Worm (Caenorhabditis elegans) whole organism, mixed stage, embryonic: ENCODE results near the gene myo-6.

Experiments used
- M03D4.4 ChIP-seq: sonication (generic microtip); optimal IDR thresholded peaks from 2 replicates; lab custom pipeline; 2017; ENCODE audit warnings: mild to moderate bottlenecking, missing genetic modification characterization, missing compliant biosample characterization
- blmp-1 ChIP-seq: fragments of 150-350 bp; optimal IDR thresholded peaks from 2 replicates; lab custom pipeline; 2014; ENCODE audit warnings: missing biosample characterization, missing genetic modification characterization
- ceh-43 ChIP-seq: fragments of 200-800 bp; sonication (Bioruptor generic); optimal IDR thresholded peaks from 2 replicates; lab custom pipeline; 2018; ENCODE audit warnings: mild to moderate bottlenecking, missing genetic modification characterization, moderate library complexity, missing compliant biosample characterization
- ces-1 ChIP-seq: fragments of 150-350 bp; optimal IDR thresholded peaks from 2 replicates; lab custom pipeline; 2014; ENCODE audit warnings: missing biosample characterization, missing genetic modification reagents, missing genetic modification characterization
- cnd-1 ChIP-seq: fragments of 200-800 bp; sonication (Bioruptor generic); optimal IDR thresholded peaks from 2 replicates; lab custom pipeline; 2018; ENCODE audit warnings: mild to moderate bottlenecking, missing genetic modification characterization, missing compliant biosample characterization
- drap-1 ChIP-seq: fragments of 200-800 bp; sonication (Bioruptor generic); optimal IDR thresholded peaks from 3 replicates; lab custom pipeline; 2018; ENCODE audit warnings: mild to moderate bottlenecking, missing genetic modification characterization, missing compliant biosample characterization
- elt-1 ChIP-seq: sonication (generic microtip); optimal IDR thresholded peaks from 2 replicates; lab custom pipeline; 2017; ENCODE audit warnings: missing genetic modification characterization, mild to moderate bottlenecking, missing compliant biosample characterization, antibody characterized with exemption, moderate library complexity, borderline replicate concordance; ENCODE audit not compliant: insufficient read depth
- elt-3 ChIP-seq: fragments of 150-350 bp; optimal IDR thresholded peaks from 2 replicates; lab custom pipeline; 2014; ENCODE audit warnings: missing biosample characterization, missing genetic modification characterization
- flh-1 ChIP-seq: fragments of 200-800 bp; sonication (Bioruptor generic); optimal IDR thresholded peaks from 2 replicates; lab custom pipeline; 2018; ENCODE audit warnings: mild to moderate bottlenecking, missing genetic modification characterization, moderate library complexity, missing compliant biosample characterization
- ham-2 ChIP-seq: fragments of 200-800 bp; sonication (Bioruptor generic); optimal IDR thresholded peaks from 2 replicates; lab custom pipeline; 2018; ENCODE audit warnings: mild to moderate bottlenecking, missing genetic modification characterization, missing compliant biosample characterization
- hlh-1 ChIP-seq: fragments of 150-350 bp; optimal IDR thresholded peaks from 2 replicates; lab custom pipeline; 2014; ENCODE audit warnings: missing biosample characterization, missing genetic modification reagents, missing genetic modification characterization
- lin-13 ChIP-seq: fragments of 150-350 bp; optimal IDR thresholded peaks from 2 replicates; lab custom pipeline; 2014; ENCODE audit warnings: missing biosample characterization, missing genetic modification characterization
- lsy-2 ChIP-seq: fragments of 150-350 bp; optimal IDR thresholded peaks from 2 replicates; lab custom pipeline; 2014; ENCODE audit warnings: missing biosample characterization, missing genetic modification characterization
- mab-5 ChIP-seq: fragments of 150-350 bp; optimal IDR thresholded peaks from 2 replicates; lab custom pipeline; 2014; ENCODE audit warnings: missing biosample characterization, missing genetic modification characterization
- mep-1 ChIP-seq: fragments of 150-350 bp; optimal IDR thresholded peaks from 2 replicates; lab custom pipeline; 2017; ENCODE audit warnings: missing biosample characterization, missing genetic modification reagents, missing genetic modification characterization, inconsistent platforms
- mls-2 ChIP-seq: sonication (generic microtip); optimal IDR thresholded peaks from 2 replicates; lab custom pipeline; 2016; ENCODE audit warnings: mild to moderate bottlenecking, missing genetic modification characterization, moderate library complexity, missing compliant biosample characterization
- nhr-12 ChIP-seq: fragments of 150-350 bp; optimal IDR thresholded peaks from 2 replicates; lab custom pipeline; 2014; ENCODE audit warnings: missing biosample characterization, missing genetic modification characterization
- nhr-2 ChIP-seq: fragments of 150-350 bp; optimal IDR thresholded peaks from 2 replicates; lab custom pipeline; 2014; ENCODE audit warnings: missing biosample characterization, missing genetic modification characterization
- nhr-237 ChIP-seq: fragments of 150-350 bp; optimal IDR thresholded peaks from 2 replicates; lab custom pipeline; 2014; ENCODE audit warnings: missing biosample characterization, missing genetic modification characterization
- nhr-28 ChIP-seq: fragments of 150-350 bp; optimal IDR thresholded peaks from 2 replicates; lab custom pipeline; 2014; ENCODE audit warnings: missing biosample characterization, missing genetic modification characterization
- pha-4 ChIP-seq: fragments of 150-350 bp; optimal IDR thresholded peaks from 2 replicates; lab custom pipeline; 2018; ENCODE audit warnings: missing biosample characterization, missing genetic modification reagents, missing genetic modification characterization
- sem-2 ChIP-seq: fragments of 200-800 bp; sonication (Bioruptor generic); optimal IDR thresholded peaks from 2 replicates; lab custom pipeline; 2018; ENCODE audit warnings: mild to moderate bottlenecking, missing genetic modification characterization, missing compliant biosample characterization
- snpc-4 ChIP-seq: fragments of 150-350 bp; optimal IDR thresholded peaks from 2 replicates; lab custom pipeline; 2014; ENCODE audit warnings: missing biosample characterization, missing genetic modification characterization
- sptf-1 ChIP-seq: sonication (generic microtip); optimal IDR thresholded peaks from 2 replicates; lab custom pipeline; 2017; ENCODE audit warnings: mild to moderate bottlenecking, missing genetic modification characterization, moderate library complexity, missing compliant biosample characterization
- tbx-8 ChIP-seq: fragments of 200-800 bp; sonication (Bioruptor generic); optimal IDR thresholded peaks from 2 replicates; lab custom pipeline; 2018; ENCODE audit warnings: mild to moderate bottlenecking, missing genetic modification characterization, moderate library complexity, missing compliant biosample characterization
- unc-120 ChIP-seq: sonication (generic microtip); optimal IDR thresholded peaks from 2 replicates; lab custom pipeline; 2017; ENCODE audit warnings: missing genetic modification characterization, missing compliant biosample characterization; ENCODE audit not compliant: poor library complexity, severe bottlenecking
- unc-39 ChIP-seq: fragments of 150-350 bp; optimal IDR thresholded peaks from 2 replicates; lab custom pipeline; 2014; ENCODE audit warnings: missing biosample characterization, missing genetic modification characterization
- zip-8 ChIP-seq: fragments of 150-350 bp; optimal IDR thresholded peaks from 2 replicates; lab custom pipeline; 2014; ENCODE audit warnings: missing biosample characterization, missing genetic modification characterization
- ztf-11 ChIP-seq: fragments of 150-350 bp; optimal IDR thresholded peaks from 2 replicates; lab custom pipeline; 2014; ENCODE audit warnings: missing biosample characterization, missing genetic modification characterization

Gene myo-6

DNA sequence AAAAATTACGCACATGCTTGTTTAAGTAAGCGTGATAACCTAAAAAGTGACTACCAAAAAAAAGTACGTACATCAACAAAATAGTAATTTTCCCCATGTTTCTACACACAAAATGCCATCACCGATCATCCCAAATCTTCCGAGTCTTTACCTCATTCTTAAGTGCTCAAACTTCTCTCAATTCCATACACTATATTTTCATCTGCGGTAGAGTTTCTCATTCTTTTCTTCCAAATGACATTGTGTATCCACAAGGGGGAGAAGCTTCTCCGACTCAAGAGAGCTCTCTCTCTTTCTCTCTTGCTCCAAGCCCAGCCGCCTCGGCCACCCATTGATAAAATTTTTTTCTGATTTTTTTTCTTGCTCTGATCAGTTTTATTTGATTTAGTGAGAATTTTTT is at the start of gene myo-6:
TSS of gene myo-6 (plus strand) at position 301 of the 400 bp plus-strand sequence.
- no peak for TF ChIP-seq nhr-28

DNA sequence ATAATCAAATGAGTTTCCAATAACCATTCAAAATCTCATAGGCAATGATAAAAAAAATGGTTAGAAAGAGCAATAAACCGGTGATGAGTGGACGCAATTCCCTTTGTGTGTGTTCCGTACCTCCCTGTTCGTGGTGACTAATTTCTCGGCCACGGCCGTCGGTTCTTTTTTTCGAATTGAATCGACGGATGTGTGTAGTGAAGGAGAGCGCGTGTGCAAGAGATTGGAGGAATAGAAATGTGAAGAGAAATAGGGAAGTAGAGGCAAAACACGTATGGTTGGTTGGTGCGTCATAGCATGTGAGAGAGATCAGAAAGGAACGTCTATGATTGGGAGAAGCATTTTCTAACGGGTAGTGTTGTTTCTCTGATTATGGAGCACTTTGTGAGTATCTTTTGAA is 49.8 kb upstream of the myo-6 start:
- no peak for TF ChIP-seq lin-13 (tag; lab: Kevin White, UChicago)
- TF ChIP-seq unc-120 (tag; lab: Kevin White, UChicago) = peak; percentile 29
- peak; percentile 45 for TF ChIP-seq mep-1 (tag; lab: Kevin White, UChicago)
- TF ChIP-seq ces-1 = peak; percentile 29

DNA sequence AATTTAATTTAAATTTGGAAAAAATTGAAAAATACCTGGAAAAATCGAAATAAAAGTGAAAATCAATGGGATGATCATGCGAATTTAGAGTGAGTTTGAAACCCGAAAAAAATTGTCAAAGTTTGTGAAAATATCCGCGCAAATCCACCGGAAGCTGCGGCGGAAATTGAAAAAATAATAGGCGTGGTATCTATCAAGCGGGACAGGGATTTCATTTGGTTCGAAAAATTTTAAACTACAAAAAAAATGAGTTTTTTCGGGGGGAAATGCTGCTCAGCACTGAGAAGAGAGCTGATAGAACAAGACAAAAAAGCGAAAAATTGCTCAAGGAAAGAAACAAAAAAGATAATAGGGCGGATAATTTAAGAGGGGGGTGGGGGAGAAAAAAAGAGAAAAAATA is 38.6 kb upstream of the myo-6 start, which contains the start of gene T03F6.9:
TSS of gene T03F6.9 (minus strand) at position 101 of the 400 bp plus-strand sequence.
- TF ChIP-seq elt-1 (tag; lab: Kevin White, UChicago) (no peak), hlh-1 (no peak), unc-120 (tag; lab: Kevin White, UChicago) (no peak), flh-1 (GFP tag; lab: Kevin White, UChicago) (no peak), drap-1 (GFP tag; lab: Kevin White, UChicago) (no peak), tbx-8 (GFP tag; lab: Kevin White, UChicago) (no peak), elt-3 (tag; lab: Kevin White, UChicago) (no peak), ceh-43 (GFP tag; lab: Kevin White, UChicago) (no peak), mls-2 (no peak), sem-2 (GFP tag; lab: Kevin White, UChicago) (no peak), ces-1 (no peak), lsy-2 (no peak), ham-2 (no peak), lin-13 (tag; lab: Kevin White, UChicago) (no peak), pha-4 (tag; lab: Kevin White, UChicago) (no peak), blmp-1 (tag; lab: Kevin White, UChicago) (no peak), nhr-237 (tag; lab: Kevin White, UChicago) (no peak), cnd-1 (tag; lab: Kevin White, UChicago) (no peak), snpc-4 (tag; lab: Kevin White, UChicago) (no peak), nhr-2 (no peak)

DNA sequence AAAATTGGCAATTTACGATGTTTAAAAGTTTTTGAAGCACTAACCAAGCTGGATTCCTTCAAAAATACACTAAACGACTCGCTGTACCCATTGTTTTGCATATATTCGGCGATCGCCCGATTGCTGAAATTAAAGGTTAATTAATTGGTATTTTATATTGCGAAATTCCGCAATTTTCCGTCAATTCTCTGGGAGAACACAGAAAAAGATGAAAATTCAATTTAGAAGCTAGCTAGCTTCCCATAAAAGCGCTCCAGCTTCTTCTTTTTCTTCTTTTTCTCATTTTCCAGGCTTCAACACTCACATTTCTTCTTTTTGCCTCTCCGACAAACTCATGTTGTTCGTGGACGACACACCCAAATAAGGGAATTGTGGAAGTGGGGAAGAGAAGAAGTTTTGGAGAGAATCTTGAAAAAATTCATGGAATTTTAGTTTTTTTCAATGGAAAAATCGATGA is 33.3 kb upstream of the myo-6 start, which contains the start of gene lis-1:
TSS of gene lis-1 (minus strand) at position 407 of the 457 bp plus-strand sequence.
- TF ChIP-seq snpc-4 (tag; lab: Kevin White, UChicago) (no peak), hlh-1 (no peak), unc-39 (tag; lab: Kevin White, UChicago) (no peak), unc-120 (tag; lab: Kevin White, UChicago) (no peak), sptf-1 (tag; lab: Kevin White, UChicago) (no peak), ces-1 (peak; percentile 87)

DNA sequence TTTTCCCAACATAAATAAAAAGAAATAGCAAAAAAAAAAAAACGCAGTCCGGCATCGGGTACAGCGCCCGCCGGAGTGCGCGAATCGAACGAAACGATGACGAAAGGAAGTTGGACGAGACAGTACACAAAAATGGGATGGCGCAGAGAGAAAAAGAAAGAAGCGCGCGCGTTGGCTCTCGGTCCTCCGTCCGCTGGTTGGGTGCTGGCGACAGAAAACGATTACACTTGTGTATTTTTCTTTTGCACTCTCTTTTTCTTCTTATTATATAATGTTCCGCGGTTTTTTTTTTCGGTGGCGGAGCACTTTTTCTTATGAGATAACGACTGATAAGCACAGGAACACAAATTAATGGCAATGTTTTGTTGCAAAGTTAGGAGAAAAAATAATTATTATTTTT is 32.3 kb upstream of the myo-6 start:
- TF ChIP-seq nhr-12 (no peak), drap-1 (GFP tag; lab: Kevin White, UChicago) (no peak), lin-13 (tag; lab: Kevin White, UChicago) (no peak), nhr-2 (no peak), nhr-237 (tag; lab: Kevin White, UChicago) (no peak), flh-1 (GFP tag; lab: Kevin White, UChicago) (no peak), M03D4.4 (tag; lab: Kevin White, UChicago) (no peak)

DNA sequence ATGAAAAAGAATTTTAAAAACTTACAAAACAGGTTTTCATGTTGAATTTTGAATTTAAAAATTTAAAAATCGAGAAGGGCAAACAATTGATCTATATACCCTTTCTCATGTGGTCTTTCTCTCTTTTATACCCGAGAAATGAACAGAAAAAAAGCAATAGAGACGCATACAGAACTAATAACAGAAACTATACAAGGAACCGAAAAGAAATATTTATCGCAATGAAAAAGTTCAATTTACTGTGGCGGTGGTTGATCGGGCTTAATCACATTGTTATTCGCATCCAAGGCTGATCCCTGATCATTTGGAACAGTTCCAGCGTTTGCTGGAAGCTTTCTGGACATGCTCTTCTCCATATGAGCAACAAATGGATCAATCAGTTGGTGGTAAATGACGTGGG is 31.4 kb upstream of the myo-6 start, which contains the start of gene T03F6.10:
TSS of gene T03F6.10 (minus strand) at position 101 of the 400 bp plus-strand sequence.
- TF ChIP-seq sptf-1 (tag; lab: Kevin White, UChicago) = no peak
- TF ChIP-seq, all 35 proteins: peak for 0

DNA sequence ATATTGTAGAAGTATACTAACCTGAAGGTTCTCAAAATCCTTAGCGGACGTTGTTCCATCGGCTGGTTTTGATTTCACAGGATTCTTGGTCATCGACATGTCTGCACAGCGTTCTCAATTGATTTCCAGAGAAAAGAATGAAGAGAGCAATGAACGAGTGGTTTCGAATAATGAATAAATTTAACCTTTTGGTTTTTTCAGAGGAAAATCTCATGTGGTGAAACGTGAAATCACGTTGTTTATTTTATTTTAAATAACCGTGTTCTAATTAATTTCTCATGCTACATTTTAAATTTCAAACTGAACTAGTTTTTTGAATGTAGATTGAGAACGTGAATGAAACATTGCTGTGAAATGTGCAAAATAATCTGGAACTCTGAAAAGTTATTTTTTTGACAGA is 29.4 kb upstream of the myo-6 start, which contains the start of gene T03F6.6:
TSS of gene T03F6.6 (minus strand) at position 101 of the 400 bp plus-strand sequence.
- TF ChIP-seq nhr-237 (tag; lab: Kevin White, UChicago) (no peak), zip-8 (tag; lab: Kevin White, UChicago) (no peak), ztf-11 (tag; lab: Kevin White, UChicago) (no peak), lsy-2 (no peak), mab-5 (tag; lab: Kevin White, UChicago) (no peak), flh-1 (GFP tag; lab: Kevin White, UChicago) (no peak)
